Worm (Caenorhabditis elegans) whole organism, L2 larva: ENCODE data around the gene C17H11.2.

Source experiments
- ama-1 ChIP-seq: fragments of 150-350 bp; optimal IDR thresholded peaks from 2 replicates; lab custom pipeline; 2018; ENCODE audit warnings: inconsistent platforms
- lin-13 ChIP-seq: fragments of 150-350 bp; optimal IDR thresholded peaks from 2 replicates; lab custom pipeline; 2014; ENCODE audit warnings: missing biosample characterization, missing genetic modification reagents, missing genetic modification characterization
- lin-39 ChIP-seq: fragments of 150-350 bp; optimal IDR thresholded peaks from 2 replicates; lab custom pipeline; 2014; ENCODE audit warnings: missing biosample characterization, missing genetic modification reagents, missing genetic modification characterization

DNA sequence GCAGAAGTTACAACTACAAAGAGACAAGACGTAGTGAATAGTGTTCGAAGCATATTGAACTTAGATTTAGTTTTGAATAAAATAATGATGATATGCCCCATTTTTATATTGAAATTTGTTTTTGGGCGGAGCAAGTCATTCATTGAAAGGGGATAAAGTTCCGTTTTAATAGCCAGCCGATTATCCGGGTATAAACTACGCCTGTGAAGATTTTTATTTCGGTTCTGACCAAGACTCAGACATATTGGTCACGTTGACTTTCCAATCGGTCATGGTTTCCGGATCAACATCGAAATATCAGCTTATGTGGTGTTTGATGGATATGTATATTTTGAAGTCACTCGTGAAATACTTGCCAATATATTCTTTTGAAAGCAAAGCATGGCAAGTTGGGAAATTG, 48.9 kb downstream of the C17H11.2 start, which contains the start of gene K02A6.4:
- TF ChIP-seq lin-39 (no peak), lin-13 (GFP tag; lab: Kevin White, UChicago) (no peak), ama-1 (lab: Kevin White, UChicago) (no peak)
